Fruit fly (Drosophila melanogaster): ENCODE data around the gene CG5280.

dm6 chr3L:9033999-9034626 is 44.1 kb upstream of the CG5280 start:
- TF ChIP-seq CG8478 (optimal IDR thresholded peaks at IDR 0.05), result no peak
- no peak for TF ChIP-seq CTCF (optimal IDR thresholded peaks at IDR 0.05)

Measured in S2 (cell line).